Fruit fly (Drosophila melanogaster) whole organism, embryonic: ENCODE measurements around the gene Uck.
A peak's percentile ranks its signal among the peaks of the same experiment; 100 is the strongest.

Experiments used
- Atf3 ChIP-seq: fragments of 200-800 bp; sonication (Bioruptor generic); optimal IDR thresholded peaks from 3 replicates; lab custom pipeline; 2016; ENCODE audit warnings: missing biosample characterization, missing genetic modification characterization
- CG10543 ChIP-seq: fragments of 200-800 bp; sonication (Bioruptor generic); optimal IDR thresholded peaks from 3 replicates; lab custom pipeline; 2017; ENCODE audit warnings: missing biosample characterization, mild to moderate bottlenecking, missing genetic modification characterization, moderate library complexity
- CG13296 ChIP-seq: fragments of 200-800 bp; sonication (Bioruptor generic); optimal IDR thresholded peaks from 3 replicates; lab custom pipeline; 2018; ENCODE audit warnings: missing biosample characterization, mild to moderate bottlenecking, missing genetic modification characterization
- CG18619 ChIP-seq: fragments of 200-800 bp; sonication (Bioruptor generic); optimal IDR thresholded peaks from 3 replicates; lab custom pipeline; 2017; ENCODE audit warnings: missing biosample characterization, mild to moderate bottlenecking, missing genetic modification characterization
- CG2129 ChIP-seq: fragments of 200-800 bp; sonication (Bioruptor generic); IDR thresholded peaks from 2 replicates; pipeline ENCODE4 v1.3.6; 2022; ENCODE audit warnings: missing biosample characterization, missing genetic modification characterization; ENCODE audit not compliant: partially characterized antibody
- Dbx ChIP-seq: fragments of 200-800 bp; sonication (Bioruptor generic); IDR thresholded peaks from 3 replicates; pipeline ENCODE4 v1.3.6; 2022; ENCODE audit warnings: missing biosample characterization, missing genetic modification characterization
- Poxn ChIP-seq: fragments of 200-800 bp; sonication (Bioruptor generic); IDR thresholded peaks from 2 replicates; pipeline ENCODE4 v1.3.6; 2022; ENCODE audit warnings: missing biosample characterization, missing genetic modification characterization
- emc ChIP-seq: fragments of 200-800 bp; sonication (Bioruptor generic); optimal IDR thresholded peaks from 2 replicates; lab custom pipeline; 2016; ENCODE audit warnings: missing biosample characterization, missing genetic modification characterization
- jigr1 ChIP-seq: fragments of 200-800 bp; sonication (Bioruptor generic); IDR thresholded peaks from 3 replicates; pipeline ENCODE4 v1.3.6; 2022; ENCODE audit warnings: missing biosample characterization, missing genetic modification characterization
- mld ChIP-seq: fragments of 200-800 bp; sonication (Bioruptor generic); IDR thresholded peaks from 3 replicates; pipeline ENCODE4 v1.3.6; 2022; ENCODE audit warnings: missing biosample characterization, missing genetic modification characterization; ENCODE audit not compliant: partially characterized antibody
- nmo ChIP-seq: fragments of 200-800 bp; sonication (Bioruptor generic); optimal IDR thresholded peaks from 2 replicates; lab custom pipeline; 2018; ENCODE audit warnings: missing biosample characterization, mild to moderate bottlenecking, missing genetic modification characterization, moderate library complexity
- tll ChIP-seq, 2 experiments: fragments of 200-800 bp in 1 of 2; fragments of >200 bp in 1 of 2; sonication (Bioruptor generic) in 1 of 2; optimal IDR thresholded peaks; 2 replicates each; lab custom pipeline; 2017 to 2019; ENCODE audit warnings: missing biosample characterization in 2 of 2, missing genetic modification characterization in 2 of 2, mild to moderate bottlenecking in 1 of 2, moderate library complexity in 1 of 2
- tup ChIP-seq: fragments of 200-800 bp; sonication (Bioruptor generic); optimal IDR thresholded peaks from 2 replicates; lab custom pipeline; 2016; ENCODE audit warnings: missing biosample characterization, mild to moderate bottlenecking, missing genetic modification characterization, moderate library complexity

DNA sequence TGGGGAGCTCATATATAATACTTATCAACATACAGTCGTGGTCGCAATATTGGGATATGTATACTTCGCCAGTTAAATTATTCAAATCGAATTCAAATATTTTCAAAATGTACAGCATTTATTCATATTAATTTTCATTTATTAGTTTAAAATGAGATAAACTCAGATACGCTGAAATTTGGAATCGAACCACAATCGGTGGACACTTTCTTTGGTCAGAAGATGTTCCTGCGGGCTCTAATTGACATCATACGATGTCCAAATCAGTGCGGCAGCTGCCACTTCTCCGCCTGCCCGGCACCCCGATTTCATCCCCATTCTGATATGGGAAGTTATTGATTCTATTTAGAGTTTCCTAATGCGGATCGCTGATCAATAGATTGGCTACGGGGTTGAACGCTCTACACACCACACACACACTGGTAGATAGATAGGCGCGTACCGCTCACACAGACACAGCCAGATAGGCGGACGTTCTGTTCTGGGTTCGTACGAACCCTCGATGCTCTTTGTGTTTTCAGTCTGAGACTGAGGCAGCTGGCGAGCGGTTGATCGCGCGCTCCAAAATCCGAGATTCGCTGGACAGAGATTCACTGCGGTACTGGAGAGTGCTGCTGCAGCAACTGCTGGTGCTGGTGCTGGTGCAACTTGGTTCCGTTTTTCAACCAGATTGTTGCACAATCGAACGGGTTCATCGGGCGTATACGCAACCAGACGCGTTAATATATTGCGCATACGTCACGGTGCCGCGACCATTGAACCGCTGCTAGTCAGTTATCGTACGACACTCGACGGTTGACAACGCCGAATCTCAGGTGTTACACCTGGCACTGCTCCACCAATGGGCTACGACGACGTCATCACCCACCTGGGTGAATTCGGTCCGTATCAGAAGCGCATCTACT is 13.6 kb upstream of the Uck start, which contains the start of gene Orct:
- TF ChIP-seq CG18619 = peak; percentile 88
- TF ChIP-seq tll (GFP tag; optimal IDR thresholded peaks at IDR 0.05; lab: Kevin White, UChicago) = no peak
- TF ChIP-seq Dbx (GFP tag; lab: Robert Waterston, UW) = peak; percentile 75; the same call in 2 of the 3 replicates
- peak; percentile 43 for TF ChIP-seq Atf3
- TF ChIP-seq jigr1 (GFP tag; lab: Robert Waterston, UW) = 0 out of 3 replicates have a peak, but pooled peaks have one; percentile 20
- TF ChIP-seq CG2129 (GFP tag; lab: Robert Waterston, UW) = no peak
- TF ChIP-seq tup = no peak
- TF ChIP-seq nmo (GFP tag; lab: Kevin White, UChicago) = peak; percentile 74
- TF ChIP-seq CG13296 (GFP tag; lab: Kevin White, UChicago) = peak; percentile 71
- TF ChIP-seq Poxn (GFP tag; lab: Robert Waterston, UW) = 0 out of 2 replicates have a peak, but pooled peaks have one; percentile 19
- peak; percentile 27 for TF ChIP-seq emc
- peak; percentile 92 for TF ChIP-seq CG10543 (GFP tag; lab: Kevin White, UChicago)
- 0 out of 3 replicates have a peak, but pooled peaks have one; percentile 15 for TF ChIP-seq mld (GFP tag; lab: Robert Waterston, UW)
